Worm (Caenorhabditis elegans) whole organism, late embryonic: ENCODE measurements around the gene clec-250.
A peak's percentile ranks its signal among the peaks of the same experiment; 100 is the strongest.

Experiments
- ama-1 ChIP-seq: fragments of 150-350 bp; optimal IDR thresholded peaks from 2 replicates; lab custom pipeline; 2014
- ceh-24 ChIP-seq: sonication (generic microtip); optimal IDR thresholded peaks from 2 replicates; lab custom pipeline; 2016; ENCODE audit warnings: mild to moderate bottlenecking, missing genetic modification characterization, missing compliant biosample characterization
- elt-2 ChIP-seq: sonication (generic microtip); optimal IDR thresholded peaks from 2 replicates; lab custom pipeline; 2016; ENCODE audit warnings: missing genetic modification reagents, missing genetic modification characterization, missing compliant biosample characterization
- mec-3 ChIP-seq: sonication (generic microtip); optimal IDR thresholded peaks from 2 replicates; lab custom pipeline; 2016; ENCODE audit warnings: borderline replicate concordance, missing genetic modification characterization, missing compliant biosample characterization
- nhr-11 ChIP-seq: fragments of 150-350 bp; optimal IDR thresholded peaks from 2 replicates; lab custom pipeline; 2014; ENCODE audit warnings: missing biosample characterization, missing genetic modification characterization
- pag-3 ChIP-seq: sonication (generic microtip); optimal IDR thresholded peaks from 2 replicates; lab custom pipeline; 2016; ENCODE audit warnings: missing compliant biosample characterization, missing genetic modification characterization, borderline replicate concordance
- pha-4 ChIP-seq: fragments of 150-350 bp; optimal IDR thresholded peaks from 2 replicates; lab custom pipeline; 2018; ENCODE audit warnings: missing biosample characterization, missing genetic modification reagents, missing genetic modification characterization
- rnt-1 ChIP-seq: sonication (generic microtip); optimal IDR thresholded peaks from 2 replicates; lab custom pipeline; 2016; ENCODE audit warnings: missing genetic modification characterization, missing compliant biosample characterization
- syd-9 ChIP-seq: sonication (generic microtip); optimal IDR thresholded peaks from 2 replicates; lab custom pipeline; 2016; ENCODE audit warnings: mild to moderate bottlenecking, missing genetic modification characterization, moderate library complexity, missing compliant biosample characterization
- tbx-7 ChIP-seq: sonication (generic microtip); optimal IDR thresholded peaks from 2 replicates; lab custom pipeline; 2016; ENCODE audit warnings: missing genotype, missing genetic modification characterization, missing compliant biosample characterization

DNA sequence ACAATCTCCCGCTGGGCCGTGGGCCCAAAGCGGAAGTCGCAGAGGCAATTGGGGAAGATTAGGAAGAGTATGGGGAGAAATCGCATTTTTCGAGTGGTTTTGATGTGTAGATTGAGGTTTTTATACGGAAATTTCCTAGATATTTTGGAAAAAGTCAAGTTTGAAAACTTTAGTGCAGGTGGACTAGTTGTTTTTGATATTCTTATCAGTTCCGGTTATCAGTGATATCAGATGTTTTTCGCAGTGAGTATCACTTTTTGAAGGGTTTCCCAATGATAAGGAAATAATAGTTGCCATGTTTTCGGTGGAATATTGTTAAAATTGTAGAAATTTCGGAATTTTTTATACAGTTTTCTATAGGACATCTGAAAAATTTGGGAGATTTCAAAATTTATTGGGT lies 7.6 kb downstream of the clec-250 start, which contains the start of gene scl-20:
- TF ChIP-seq ceh-24 (tag; lab: Kevin White, UChicago) (no peak), pha-4 (tag; lab: Kevin White, UChicago) (no peak), nhr-11 (tag; lab: Kevin White, UChicago) (no peak), tbx-7 (no peak), pag-3 (tag; lab: Kevin White, UChicago) (no peak), elt-2 (tag; lab: Kevin White, UChicago) (peak; percentile 80), rnt-1 (tag; lab: Kevin White, UChicago) (no peak), syd-9 (tag; lab: Kevin White, UChicago) (no peak), ama-1 (lab: Kevin White, UChicago) (no peak), mec-3 (tag; lab: Kevin White, UChicago) (no peak)
